Worm (Caenorhabditis elegans): Measurements from ENCODE around the gene ulp-3.

ulp-3 gene

DNA sequence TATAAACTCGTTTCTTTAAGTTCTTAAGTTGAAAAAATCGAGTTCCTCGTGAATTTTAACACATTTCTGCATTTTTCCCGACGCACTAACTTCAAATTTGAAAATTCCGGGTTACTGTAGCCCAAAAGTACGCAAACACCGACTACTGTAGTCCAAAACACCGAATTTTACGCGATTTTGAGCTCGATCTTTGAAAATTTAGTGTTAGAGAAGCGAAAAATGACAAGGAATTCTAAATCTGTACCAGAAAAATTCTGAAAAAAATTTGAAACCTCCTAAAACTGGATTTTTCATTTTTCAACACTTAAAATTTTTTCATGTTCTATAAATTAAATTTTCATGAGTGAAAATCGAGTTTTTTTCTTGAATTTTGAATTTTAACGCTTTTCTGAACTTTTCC lies 18.2 kb upstream of the ulp-3 start:
- TF ChIP-seq nhr-11 (tag; optimal IDR thresholded peaks at IDR 0.05) = no peak

DNA sequence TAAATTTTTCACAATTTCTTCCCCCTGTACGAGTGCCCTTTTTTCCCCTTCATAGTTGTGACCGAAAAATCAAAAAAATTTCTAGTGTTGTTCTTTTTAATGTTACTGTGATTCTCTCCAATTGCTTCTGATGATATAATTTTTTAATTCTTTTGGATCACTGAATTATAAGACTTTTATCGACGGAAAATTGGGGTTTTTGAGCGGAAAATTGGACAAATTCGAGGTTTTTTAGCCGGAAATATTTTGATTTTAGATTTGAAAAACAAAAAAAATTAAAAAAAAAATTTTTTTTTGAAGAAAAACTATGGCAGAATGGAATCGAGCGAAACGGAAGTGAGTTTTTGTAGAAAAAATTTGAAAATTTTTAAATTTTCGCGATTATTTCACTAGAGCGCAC lies 15.5 kb upstream of the ulp-3 start, which contains the start of gene tsen-54:
TSS of gene tsen-54 (plus strand) at position 301 of the 400 bp plus-strand sequence.
- TF ChIP-seq lin-11 (tag; optimal IDR thresholded peaks at IDR 0.05) (no peak), lsy-2 (tag; optimal IDR thresholded peaks at IDR 0.05) (no peak), ceh-16 (tag; optimal IDR thresholded peaks at IDR 0.05) (no peak), peb-1 (tag; optimal IDR thresholded peaks at IDR 0.05) (no peak), egl-27 (tag; optimal IDR thresholded peaks at IDR 0.05) (no peak), nhr-11 (tag; optimal IDR thresholded peaks at IDR 0.05) (no peak), sma-3 (GFP tag; optimal IDR thresholded peaks at IDR 0.05) (no peak), ceh-82 (tag; optimal IDR thresholded peaks at IDR 0.05) (no peak), sem-4 (tag; optimal IDR thresholded peaks at IDR 0.05) (no peak)

DNA sequence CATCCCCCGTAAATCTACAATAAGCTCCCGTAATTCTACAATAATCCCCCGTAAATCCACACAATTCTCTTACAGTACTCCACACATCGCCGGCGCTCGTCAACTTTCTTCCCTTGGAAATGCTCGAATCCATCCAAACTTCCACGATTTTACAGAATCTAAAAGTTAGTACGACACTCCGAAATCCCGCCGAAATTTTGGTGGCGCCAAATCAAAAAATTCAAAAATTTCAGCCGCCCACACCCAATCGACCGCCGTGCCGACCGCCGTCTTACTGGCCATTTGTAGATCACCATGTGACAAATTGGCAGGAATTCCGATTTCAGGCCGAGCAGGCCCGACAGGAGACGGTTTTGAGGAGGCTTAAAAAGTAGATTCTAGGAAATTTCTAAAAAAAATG lies 11.1 kb upstream of the ulp-3 start:
- TF ChIP-seq egl-27 (tag; optimal IDR thresholded peaks at IDR 0.05) (no peak), zag-1 (tag; optimal IDR thresholded peaks at IDR 0.05) (no peak), snpc-4 (tag; optimal IDR thresholded peaks at IDR 0.05) (no peak), elt-3 (tag; optimal IDR thresholded peaks at IDR 0.05) (no peak), lin-13 (GFP tag; optimal IDR thresholded peaks at IDR 0.05) (no peak), nhr-237 (tag; optimal IDR thresholded peaks at IDR 0.05) (no peak), nhr-77 (tag; optimal IDR thresholded peaks at IDR 0.05) (no peak), nhr-10 (tag; optimal IDR thresholded peaks at IDR 0.05) (no peak), Y55F3AM.14 (GFP tag; optimal IDR thresholded peaks at IDR 0.05) (no peak), fos-1 (tag; optimal IDR thresholded peaks at IDR 0.05) (no peak)

DNA sequence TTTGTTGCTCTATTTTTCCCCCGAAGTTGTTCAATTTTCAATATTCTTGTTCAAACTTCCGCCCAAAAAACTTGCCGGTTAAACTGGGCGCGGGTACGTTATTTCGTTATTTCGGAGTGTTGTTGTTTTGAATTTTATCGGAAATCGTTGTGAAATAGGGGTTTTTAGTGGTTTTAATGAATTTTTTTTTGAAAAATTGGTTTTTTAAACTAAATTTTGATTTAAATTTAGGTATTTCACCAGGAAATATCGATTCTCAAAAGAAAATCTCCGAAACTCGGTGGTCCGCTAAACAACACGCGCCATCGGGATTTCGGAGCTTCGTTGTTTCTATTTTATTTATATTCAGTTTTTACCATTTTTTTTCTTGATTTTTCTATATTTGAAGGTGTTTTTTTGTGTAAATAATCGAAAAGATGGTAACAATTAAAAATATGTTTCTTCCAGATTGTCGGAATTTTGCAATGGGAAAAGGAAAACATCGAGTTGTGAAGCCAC lies 10.3 kb upstream of the ulp-3 start, which contains the start of gene F52C12.2:
TSS of gene F52C12.2 (plus strand) at position 448 of the 498 bp plus-strand sequence.
- TF ChIP-seq nhr-237 (tag; optimal IDR thresholded peaks at IDR 0.05) (peak; percentile 17), nhr-11 (tag; optimal IDR thresholded peaks at IDR 0.05) (no peak), ztf-1 (GFP tag; conservative IDR thresholded peaks at IDR 0.05) (no peak), nhr-6 (tag; optimal IDR thresholded peaks at IDR 0.05) (no peak), fos-1 (tag; optimal IDR thresholded peaks at IDR 0.05) (peak; percentile 0), zag-1 (tag; optimal IDR thresholded peaks at IDR 0.05) (no peak), snpc-4 (tag; optimal IDR thresholded peaks at IDR 0.05) (no peak), unc-39 (tag; optimal IDR thresholded peaks at IDR 0.05) (no peak), nhr-21 (tag; optimal IDR thresholded peaks at IDR 0.05) (no peak), lin-11 (tag; optimal IDR thresholded peaks at IDR 0.05) (no peak), sma-3 (GFP tag; optimal IDR thresholded peaks at IDR 0.05) (peak; percentile 56), aly-2 (tag; optimal IDR thresholded peaks at IDR 0.05) (no peak), egl-27 (tag; optimal IDR thresholded peaks at IDR 0.05) (no peak), elt-3 (tag; optimal IDR thresholded peaks at IDR 0.05) (no peak), nhr-129 (tag; optimal IDR thresholded peaks at IDR 0.05) (peak; percentile 18), mbf-1 (tag; optimal IDR thresholded peaks at IDR 0.05) (no peak), unc-62 (GFP tag; optimal IDR thresholded peaks at IDR 0.05) (no peak), nhr-77 (tag; optimal IDR thresholded peaks at IDR 0.05) (no peak), unc-55 (GFP tag; optimal IDR thresholded peaks at IDR 0.05) (peak; percentile 63), nhr-12 (tag; optimal IDR thresholded peaks at IDR 0.05) (no peak), peb-1 (tag; optimal IDR thresholded peaks at IDR 0.05) (no peak), crh-2 (tag; optimal IDR thresholded peaks at IDR 0.05) (peak; percentile 62), lin-13 (GFP tag; optimal IDR thresholded peaks at IDR 0.05) (peak; percentile 37), F13H6.1 (tag; optimal IDR thresholded peaks at IDR 0.05) (peak; percentile 54), lsy-2 (tag; optimal IDR thresholded peaks at IDR 0.05) (peak; percentile 43 to 77), ztf-11 (tag; optimal IDR thresholded peaks at IDR 0.05) (no peak), ama-1 (optimal IDR thresholded peaks at IDR 0.05) (no peak), sem-4 (tag; optimal IDR thresholded peaks at IDR 0.05) (no peak), nhr-23 (tag; optimal IDR thresholded peaks at IDR 0.05) (no peak), ceh-82 (tag; optimal IDR thresholded peaks at IDR 0.05) (no peak), ztf-4 (tag; optimal IDR thresholded peaks at IDR 0.05) (no peak), sma-9 (GFP tag; optimal IDR thresholded peaks at IDR 0.05) (no peak), sma-9 (tag; optimal IDR thresholded peaks at IDR 0.05) (no peak), nhr-25 (tag; optimal IDR thresholded peaks at IDR 0.05) (peak; percentile 42), skn-1 (tag; optimal IDR thresholded peaks at IDR 0.05) (no peak), lin-39 (tag; optimal IDR thresholded peaks at IDR 0.05) (no peak), elt-1 (tag; optimal IDR thresholded peaks at IDR 0.05) (no peak), mdl-1 (tag; optimal IDR thresholded peaks at IDR 0.05) (no peak), dmd-4 (tag; optimal IDR thresholded peaks at IDR 0.05) (no peak), gmeb-1 (tag; optimal IDR thresholded peaks at IDR 0.05) (peak; percentile 80), blmp-1 (tag; optimal IDR thresholded peaks at IDR 0.05; ENCODE audit: insufficient read depth) (no peak), mab-5 (tag; optimal IDR thresholded peaks at IDR 0.05) (no peak), ZK546.5 (tag; optimal IDR thresholded peaks at IDR 0.05) (no peak), Y55F3AM.14 (GFP tag; optimal IDR thresholded peaks at IDR 0.05) (no peak), R02D3.7 (tag; optimal IDR thresholded peaks at IDR 0.05) (no peak)

All from whole organism, L2 larva.